Worm (Caenorhabditis elegans) whole organism, mixed stage, embryonic: Measurements from ENCODE around the gene ins-3.

Source experiments
- M03D4.4 ChIP-seq: sonication (generic microtip); optimal IDR thresholded peaks from 2 replicates; lab custom pipeline; 2017; ENCODE audit warnings: mild to moderate bottlenecking, missing genetic modification characterization, missing compliant biosample characterization
- bed-3 ChIP-seq: fragments of 200-800 bp; sonication (Bioruptor generic); optimal IDR thresholded peaks from 3 replicates; lab custom pipeline; 2018; ENCODE audit warnings: mild to moderate bottlenecking, missing genetic modification characterization, moderate library complexity, missing compliant biosample characterization
- blmp-1 ChIP-seq: fragments of 150-350 bp; optimal IDR thresholded peaks from 2 replicates; lab custom pipeline; 2014; ENCODE audit warnings: missing biosample characterization, missing genetic modification characterization
- ceh-39 ChIP-seq: fragments of 150-350 bp; optimal IDR thresholded peaks from 2 replicates; lab custom pipeline; 2014; ENCODE audit warnings: missing biosample characterization, missing genetic modification characterization
- ceh-43 ChIP-seq: fragments of 200-800 bp; sonication (Bioruptor generic); optimal IDR thresholded peaks from 2 replicates; lab custom pipeline; 2018; ENCODE audit warnings: mild to moderate bottlenecking, missing genetic modification characterization, moderate library complexity, missing compliant biosample characterization
- ceh-83 ChIP-seq: fragments of 200-800 bp; sonication (Bioruptor generic); optimal IDR thresholded peaks from 2 replicates; lab custom pipeline; 2018; ENCODE audit warnings: mild to moderate bottlenecking, missing genetic modification characterization, missing compliant biosample characterization
- ces-1 ChIP-seq: fragments of 150-350 bp; optimal IDR thresholded peaks from 2 replicates; lab custom pipeline; 2014; ENCODE audit warnings: missing biosample characterization, missing genetic modification reagents, missing genetic modification characterization
- cnd-1 ChIP-seq: fragments of 200-800 bp; sonication (Bioruptor generic); optimal IDR thresholded peaks from 2 replicates; lab custom pipeline; 2018; ENCODE audit warnings: mild to moderate bottlenecking, missing genetic modification characterization, missing compliant biosample characterization
- drap-1 ChIP-seq: fragments of 200-800 bp; sonication (Bioruptor generic); optimal IDR thresholded peaks from 3 replicates; lab custom pipeline; 2018; ENCODE audit warnings: mild to moderate bottlenecking, missing genetic modification characterization, missing compliant biosample characterization
- elt-1 ChIP-seq: sonication (generic microtip); optimal IDR thresholded peaks from 2 replicates; lab custom pipeline; 2017; ENCODE audit warnings: missing genetic modification characterization, mild to moderate bottlenecking, missing compliant biosample characterization, antibody characterized with exemption, moderate library complexity, borderline replicate concordance; ENCODE audit not compliant: insufficient read depth
- flh-1 ChIP-seq: fragments of 200-800 bp; sonication (Bioruptor generic); optimal IDR thresholded peaks from 2 replicates; lab custom pipeline; 2018; ENCODE audit warnings: mild to moderate bottlenecking, missing genetic modification characterization, moderate library complexity, missing compliant biosample characterization
- hlh-1 ChIP-seq: fragments of 150-350 bp; optimal IDR thresholded peaks from 2 replicates; lab custom pipeline; 2014; ENCODE audit warnings: missing biosample characterization, missing genetic modification reagents, missing genetic modification characterization
- lin-13 ChIP-seq: fragments of 150-350 bp; optimal IDR thresholded peaks from 2 replicates; lab custom pipeline; 2014; ENCODE audit warnings: missing biosample characterization, missing genetic modification characterization
- lin-32 ChIP-seq: fragments of 200-800 bp; sonication (Bioruptor generic); optimal IDR thresholded peaks from 2 replicates; lab custom pipeline; 2018; ENCODE audit warnings: mild to moderate bottlenecking, missing genetic modification characterization, missing compliant biosample characterization
- mep-1 ChIP-seq: fragments of 150-350 bp; optimal IDR thresholded peaks from 2 replicates; lab custom pipeline; 2017; ENCODE audit warnings: missing biosample characterization, missing genetic modification reagents, missing genetic modification characterization, inconsistent platforms
- mls-2 ChIP-seq: sonication (generic microtip); optimal IDR thresholded peaks from 2 replicates; lab custom pipeline; 2016; ENCODE audit warnings: mild to moderate bottlenecking, missing genetic modification characterization, moderate library complexity, missing compliant biosample characterization
- nhr-12 ChIP-seq: fragments of 150-350 bp; optimal IDR thresholded peaks from 2 replicates; lab custom pipeline; 2014; ENCODE audit warnings: missing biosample characterization, missing genetic modification characterization
- nhr-2 ChIP-seq: fragments of 150-350 bp; optimal IDR thresholded peaks from 2 replicates; lab custom pipeline; 2014; ENCODE audit warnings: missing biosample characterization, missing genetic modification characterization
- nhr-237 ChIP-seq: fragments of 150-350 bp; optimal IDR thresholded peaks from 2 replicates; lab custom pipeline; 2014; ENCODE audit warnings: missing biosample characterization, missing genetic modification characterization
- nhr-28 ChIP-seq: fragments of 150-350 bp; optimal IDR thresholded peaks from 2 replicates; lab custom pipeline; 2014; ENCODE audit warnings: missing biosample characterization, missing genetic modification characterization
- nhr-76 ChIP-seq: sonication (generic microtip); optimal IDR thresholded peaks from 2 replicates; lab custom pipeline; 2017; ENCODE audit warnings: missing biosample characterization, missing genetic modification characterization
- pha-4 ChIP-seq: fragments of 150-350 bp; optimal IDR thresholded peaks from 2 replicates; lab custom pipeline; 2018; ENCODE audit warnings: missing biosample characterization, missing genetic modification reagents, missing genetic modification characterization
- sem-2 ChIP-seq: fragments of 200-800 bp; sonication (Bioruptor generic); optimal IDR thresholded peaks from 2 replicates; lab custom pipeline; 2018; ENCODE audit warnings: mild to moderate bottlenecking, missing genetic modification characterization, missing compliant biosample characterization
- sptf-1 ChIP-seq: sonication (generic microtip); optimal IDR thresholded peaks from 2 replicates; lab custom pipeline; 2017; ENCODE audit warnings: mild to moderate bottlenecking, missing genetic modification characterization, moderate library complexity, missing compliant biosample characterization
- unc-120 ChIP-seq: sonication (generic microtip); optimal IDR thresholded peaks from 2 replicates; lab custom pipeline; 2017; ENCODE audit warnings: missing genetic modification characterization, missing compliant biosample characterization; ENCODE audit not compliant: poor library complexity, severe bottlenecking
- unc-39 ChIP-seq: fragments of 150-350 bp; optimal IDR thresholded peaks from 2 replicates; lab custom pipeline; 2014; ENCODE audit warnings: missing biosample characterization, missing genetic modification characterization
- unc-62 ChIP-seq: fragments of 150-350 bp; optimal IDR thresholded peaks from 2 replicates; lab custom pipeline; 2014; ENCODE audit warnings: missing biosample characterization, missing genetic modification reagents, missing genetic modification characterization
- zip-8 ChIP-seq: fragments of 150-350 bp; optimal IDR thresholded peaks from 2 replicates; lab custom pipeline; 2014; ENCODE audit warnings: missing biosample characterization, missing genetic modification characterization
- ztf-11 ChIP-seq: fragments of 150-350 bp; optimal IDR thresholded peaks from 2 replicates; lab custom pipeline; 2014; ENCODE audit warnings: missing biosample characterization, missing genetic modification characterization

Gene ins-3

ce11 chrII:5959575-5960119, 30.9 kb downstream of the ins-3 start:
- no peak for TF ChIP-seq unc-39 (tag; lab: Kevin White, UChicago)
- TF ChIP-seq sptf-1 (tag; lab: Kevin White, UChicago), result no peak
- TF ChIP-seq hlh-1 (tag; lab: Kevin White, UChicago), result no peak
- peak; percentile 94 for TF ChIP-seq ces-1
- TF ChIP-seq nhr-28 (tag; lab: Kevin White, UChicago), result no peak

- TF ChIP-seq sptf-1 (tag; lab: Kevin White, UChicago) (no peak), mep-1 (no peak), flh-1 (GFP tag; lab: Kevin White, UChicago) (no peak), lin-13 (tag; lab: Kevin White, UChicago) (no peak), unc-120 (tag; lab: Kevin White, UChicago) (no peak), unc-39 (tag; lab: Kevin White, UChicago) (no peak), drap-1 (GFP tag; lab: Kevin White, UChicago) (no peak), pha-4 (tag; lab: Kevin White, UChicago) (no peak), lin-32 (no peak), zip-8 (tag; lab: Kevin White, UChicago) (no peak), nhr-12 (tag; lab: Kevin White, UChicago) (no peak), M03D4.4 (tag; lab: Kevin White, UChicago) (no peak), sem-2 (no peak), blmp-1 (tag; lab: Kevin White, UChicago) (no peak), nhr-76 (tag; lab: Kevin White, UChicago) (no peak), mls-2 (tag; lab: Kevin White, UChicago) (no peak)
These were observed 32.7 kb downstream of the ins-3 start for ce11 chrII:5957803-5958367.

- no peak for TF ChIP-seq elt-1 (tag; lab: Kevin White, UChicago)
- TF ChIP-seq drap-1 (GFP tag; lab: Kevin White, UChicago), result no peak
- TF ChIP-seq cnd-1 (tag; lab: Kevin White, UChicago), result no peak
- TF ChIP-seq nhr-28 (tag; lab: Kevin White, UChicago), result no peak
- no peak for TF ChIP-seq nhr-2 (tag; lab: Kevin White, UChicago)
- TF ChIP-seq pha-4 (tag; lab: Kevin White, UChicago), result no peak
- no peak for TF ChIP-seq zip-8 (tag; lab: Kevin White, UChicago)
- no peak for TF ChIP-seq unc-39 (tag; lab: Kevin White, UChicago)
- no peak for TF ChIP-seq bed-3 (GFP tag; lab: Kevin White, UChicago)
- no peak for TF ChIP-seq ceh-83 (GFP tag; lab: Kevin White, UChicago)
These were observed 34.0 kb downstream of the ins-3 start, which contains the start of gene casy-1 for ce11 chrII:5956583-5956982. Gene casy-1, minus strand, starts transcription at chrII:5956683.

- peak; percentile 86 for TF ChIP-seq unc-62
- TF ChIP-seq elt-1 (tag; lab: Kevin White, UChicago), result no peak
These were observed 34.9 kb downstream of the ins-3 start for ce11 chrII:5955638-5956167.

- no peak for TF ChIP-seq ceh-39 (tag; lab: Kevin White, UChicago)
- no peak for TF ChIP-seq ceh-43 (GFP tag; lab: Kevin White, UChicago)
- no peak for TF ChIP-seq blmp-1 (tag; lab: Kevin White, UChicago)
- TF ChIP-seq nhr-237 (tag; lab: Kevin White, UChicago), result no peak
- TF ChIP-seq ztf-11 (tag; lab: Kevin White, UChicago), result no peak
- TF ChIP-seq nhr-76 (tag; lab: Kevin White, UChicago), result no peak
These were observed 38.4 kb downstream of the ins-3 start for ce11 chrII:5952214-5952613.
